Fruit fly (Drosophila melanogaster) whole organism, prepupa: Measurements from ENCODE around the gene CG8630.
A peak's percentile ranks its signal among the peaks of the same experiment; 100 is the strongest.

Experiments
- CG10669 ChIP-seq: fragments of 200-800 bp; sonication (Bioruptor generic); optimal IDR thresholded peaks from 3 replicates; lab custom pipeline; 2018; ENCODE audit warnings: missing biosample characterization, mild to moderate bottlenecking, missing genetic modification characterization, moderate library complexity
- CG11294 ChIP-seq: fragments of 200-800 bp; sonication (Bioruptor generic); IDR thresholded peaks from 2 replicates; pipeline ENCODE4 v1.3.6; 2022; ENCODE audit warnings: missing biosample characterization, missing genetic modification characterization
- CG11762 ChIP-seq: fragments of 200-800 bp; sonication (Bioruptor generic); optimal IDR thresholded peaks from 3 replicates; lab custom pipeline; 2016; ENCODE audit warnings: missing biosample characterization, missing genetic modification characterization; ENCODE audit not compliant: insufficient read depth
- CG15336 ChIP-seq: fragments of 200-800 bp; sonication (Bioruptor generic); IDR thresholded peaks from 2 replicates; pipeline ENCODE4 v1.3.6; 2022; ENCODE audit warnings: missing biosample characterization, missing genetic modification characterization
- CG16779 ChIP-seq: fragments of 200-800 bp; sonication (Bioruptor generic); optimal IDR thresholded peaks from 3 replicates; lab custom pipeline; 2017; ENCODE audit warnings: missing biosample characterization, mild to moderate bottlenecking, missing genetic modification characterization
- CG31627 ChIP-seq: fragments of 200-800 bp; sonication (Bioruptor generic); optimal IDR thresholded peaks from 3 replicates; lab custom pipeline; 2016; ENCODE audit warnings: missing biosample characterization, missing genetic modification characterization
- CG34406 ChIP-seq: fragments of 200-800 bp; sonication (Bioruptor generic); optimal IDR thresholded peaks from 3 replicates; lab custom pipeline; 2016; ENCODE audit warnings: missing biosample characterization, missing genetic modification characterization
- CG3919 ChIP-seq: fragments of 200-800 bp; sonication (Bioruptor generic); optimal IDR thresholded peaks from 3 replicates; lab custom pipeline; 2016; ENCODE audit warnings: missing biosample characterization, missing genetic modification characterization
- CG6808 ChIP-seq: fragments of 200-800 bp; sonication (Bioruptor generic); optimal IDR thresholded peaks from 3 replicates; lab custom pipeline; 2017; ENCODE audit warnings: missing biosample characterization, missing genetic modification characterization, mild to moderate bottlenecking, moderate library complexity, missing genetic modification reagents
- CG6854 ChIP-seq: fragments of 200-800 bp; sonication (Bioruptor generic); optimal IDR thresholded peaks from 2 replicates; lab custom pipeline; 2017; ENCODE audit warnings: missing biosample characterization, mild to moderate bottlenecking, missing genetic modification characterization
- CG8119 ChIP-seq: fragments of 200-800 bp; sonication (Bioruptor generic); IDR thresholded peaks from 3 replicates; pipeline ENCODE4 v1.3.6; 2022; ENCODE audit warnings: missing biosample characterization, missing genetic modification characterization
- CG8319 ChIP-seq: fragments of 200-800 bp; sonication (Bioruptor generic); optimal IDR thresholded peaks from 3 replicates; lab custom pipeline; 2016; ENCODE audit warnings: missing biosample characterization, missing genetic modification characterization
- CG8632 ChIP-seq: fragments of 200-800 bp; sonication (Bioruptor generic); optimal IDR thresholded peaks from 3 replicates; lab custom pipeline; 2016; ENCODE audit warnings: missing biosample characterization, missing genetic modification characterization
- CG9139 ChIP-seq: fragments of 200-800 bp; sonication (Bioruptor generic); optimal IDR thresholded peaks from 3 replicates; lab custom pipeline; 2017; ENCODE audit warnings: missing biosample characterization, mild to moderate bottlenecking, missing genetic modification characterization
- Eip75B ChIP-seq: fragments of 200-800 bp; sonication (Bioruptor generic); optimal IDR thresholded peaks from 3 replicates; lab custom pipeline; 2016; ENCODE audit warnings: missing biosample characterization, missing genetic modification characterization
- Eip78C ChIP-seq: fragments of 200-800 bp; sonication (Bioruptor generic); peaks from one replicate; lab custom pipeline; 2016; ENCODE audit warnings: missing biosample characterization, missing genetic modification characterization
- Ets96B ChIP-seq: fragments of 200-800 bp; optimal IDR thresholded peaks from 2 replicates; lab custom pipeline; 2019; ENCODE audit warnings: missing biosample characterization, mild to moderate bottlenecking, missing genetic modification characterization, moderate library complexity
- Hr38 ChIP-seq: sonication (Bioruptor generic); optimal IDR thresholded peaks from 2 replicates; lab custom pipeline; 2016; ENCODE audit warnings: missing biosample characterization, missing genetic modification characterization
- Hr4 ChIP-seq: fragments of 200-800 bp; sonication (Bioruptor generic); optimal IDR thresholded peaks from 3 replicates; lab custom pipeline; 2016; ENCODE audit warnings: missing biosample characterization, missing genetic modification characterization
- OdsH ChIP-seq: fragments of 200-800 bp; sonication (Bioruptor generic); optimal IDR thresholded peaks from 3 replicates; lab custom pipeline; 2016; ENCODE audit warnings: missing biosample characterization, missing genetic modification characterization
- Smox ChIP-seq: fragments of 200-800 bp; sonication (Bioruptor generic); optimal IDR thresholded peaks from 3 replicates; lab custom pipeline; 2016; ENCODE audit warnings: missing biosample characterization, missing genetic modification characterization
- Sox102F ChIP-seq: fragments of 200-800 bp; sonication (Bioruptor generic); optimal IDR thresholded peaks from 2 replicates; lab custom pipeline; 2016; ENCODE audit warnings: missing biosample characterization, mild to moderate bottlenecking, missing genetic modification characterization
- Sox15 ChIP-seq: fragments of 200-800 bp; sonication (Bioruptor generic); optimal IDR thresholded peaks from 3 replicates; lab custom pipeline; 2016; ENCODE audit warnings: missing biosample characterization, missing genetic modification characterization
- achi ChIP-seq: fragments of 200-800 bp; sonication (Bioruptor generic); optimal IDR thresholded peaks from 3 replicates; lab custom pipeline; 2016; ENCODE audit warnings: missing biosample characterization, missing genetic modification characterization
- acj6 ChIP-seq: fragments of 200-800 bp; sonication (Bioruptor generic); optimal IDR thresholded peaks from 3 replicates; lab custom pipeline; 2016; ENCODE audit warnings: missing biosample characterization, missing genetic modification characterization
- dsx ChIP-seq: fragments of 200-800 bp; optimal IDR thresholded peaks from 3 replicates; lab custom pipeline; 2019; ENCODE audit warnings: missing biosample characterization, mild to moderate bottlenecking, missing genetic modification characterization, moderate library complexity; ENCODE audit not compliant: poor library complexity, severe bottlenecking
- esn ChIP-seq: fragments of 200-800 bp; sonication (Bioruptor generic); optimal IDR thresholded peaks from 2 replicates; lab custom pipeline; 2016; ENCODE audit warnings: missing biosample characterization, mild to moderate bottlenecking, missing genetic modification characterization, moderate library complexity
- fd85E ChIP-seq: fragments of 200-800 bp; sonication (Bioruptor generic); optimal IDR thresholded peaks from 3 replicates; lab custom pipeline; 2016; ENCODE audit warnings: missing biosample characterization, missing genetic modification characterization
- fkh ChIP-seq: fragments of 200-800 bp; sonication (Bioruptor generic); optimal IDR thresholded peaks from 3 replicates; lab custom pipeline; 2017; ENCODE audit warnings: missing biosample characterization, mild to moderate bottlenecking, missing genetic modification characterization, moderate library complexity
- net ChIP-seq: fragments of 200-800 bp; sonication (Bioruptor generic); optimal IDR thresholded peaks from 3 replicates; lab custom pipeline; 2016; ENCODE audit warnings: missing biosample characterization, missing genetic modification characterization
- pdm3 ChIP-seq: fragments of 200-800 bp; sonication (Bioruptor generic); optimal IDR thresholded peaks from 3 replicates; lab custom pipeline; 2016; ENCODE audit warnings: missing biosample characterization, missing genetic modification characterization
- svp ChIP-seq: fragments of 200-800 bp; sonication (Bioruptor generic); peaks from one replicate; lab custom pipeline; 2016; ENCODE audit warnings: missing biosample characterization, missing genetic modification characterization
- topi ChIP-seq: fragments of 200-800 bp; sonication (Bioruptor generic); optimal IDR thresholded peaks from 3 replicates; lab custom pipeline; 2016; ENCODE audit warnings: missing biosample characterization, missing genetic modification characterization
- vri ChIP-seq: fragments of 200-800 bp; sonication (Bioruptor generic); optimal IDR thresholded peaks from 3 replicates; lab custom pipeline; 2016; ENCODE audit warnings: missing biosample characterization, mild to moderate bottlenecking, missing genetic modification characterization

The CG8630 gene

DNA sequence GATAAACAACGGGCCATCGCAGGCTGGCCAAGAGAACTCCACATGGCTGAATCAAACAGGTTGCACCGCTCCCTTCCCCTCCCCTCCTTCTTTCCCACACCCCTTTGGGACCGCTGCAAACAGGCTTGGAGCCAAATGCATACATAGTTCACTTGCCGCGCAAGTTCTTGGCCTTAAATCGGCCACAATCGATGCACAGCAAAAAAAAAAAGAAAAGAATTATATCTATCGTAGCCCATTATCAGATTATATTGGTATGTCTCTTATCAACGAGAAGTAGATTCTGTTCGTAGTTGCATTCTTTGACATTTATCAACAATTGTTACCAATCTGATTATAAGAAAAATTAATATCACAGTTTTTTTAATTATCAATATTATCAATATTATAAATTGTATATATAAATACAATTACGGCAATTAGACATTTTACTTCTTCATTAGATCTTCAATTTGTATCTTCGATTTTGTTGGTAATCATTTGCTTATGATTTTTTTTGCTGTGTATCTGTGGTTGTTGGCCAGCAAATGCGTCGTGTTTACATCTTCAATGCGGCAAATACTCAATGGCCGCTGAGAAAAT is 25.9 kb downstream of the CG8630 start (continued):
- TF ChIP-seq CG16779 (tag; lab: Kevin White, UChicago), result peak; percentile 79
- TF ChIP-seq CG6854 (GFP tag; lab: Kevin White, UChicago), result peak; percentile 79
- peak; percentile 79 for TF ChIP-seq CG15336 (GFP tag; lab: Robert Waterston, UW)
- peak; percentile 63 for TF ChIP-seq Smox (GFP tag; lab: Kevin White, UChicago)
- TF ChIP-seq Sox102F (GFP tag; lab: Kevin White, UChicago), result peak; percentile 63
- TF ChIP-seq Eip75B (GFP tag; lab: Kevin White, UChicago), result peak; percentile 51
- peak; percentile 68 for TF ChIP-seq CG10669 (GFP tag; lab: Kevin White, UChicago)
- TF ChIP-seq CG11762, result peak; percentile 82
- TF ChIP-seq pdm3 (GFP tag; lab: Kevin White, UChicago), result peak; percentile 58
- peak; percentile 82 for TF ChIP-seq CG3919 (GFP tag; lab: Kevin White, UChicago)
- TF ChIP-seq Hr4 (GFP tag; lab: Kevin White, UChicago), result peak; percentile 45
- peak; percentile 25 for TF ChIP-seq vri (GFP tag; lab: Kevin White, UChicago)
- TF ChIP-seq svp (GFP tag; lab: Kevin White, UChicago), result peak; percentile 88
- TF ChIP-seq Hr38 (GFP tag; lab: Kevin White, UChicago), result no peak
- TF ChIP-seq CG6808 (GFP tag; lab: Kevin White, UChicago), result peak; percentile 83
- no peak for TF ChIP-seq fkh
- peak; percentile 75 for TF ChIP-seq topi (GFP tag; lab: Kevin White, UChicago)
- TF ChIP-seq esn, result peak; percentile 88
- TF ChIP-seq CG11294, result peak; percentile 26; the same call in 1 of the 2 replicates
- peak; percentile 61 for TF ChIP-seq Sox15 (GFP tag; lab: Kevin White, UChicago)
- peak; percentile 70 for TF ChIP-seq CG8319
- TF ChIP-seq CG8632, result peak; percentile 89
- peak; percentile 15 for TF ChIP-seq fd85E (GFP tag; lab: Kevin White, UChicago)
- TF ChIP-seq acj6 (GFP tag; lab: Kevin White, UChicago), result peak; percentile 85
- TF ChIP-seq achi (GFP tag; lab: Kevin White, UChicago), result peak; percentile 90
- peak; percentile 91 for TF ChIP-seq CG34406 (GFP tag; lab: Kevin White, UChicago)
- peak; percentile 79 for TF ChIP-seq dsx (GFP tag; lab: Kevin White, UChicago)
- peak; percentile 87 for TF ChIP-seq OdsH
- peak; percentile 84 for TF ChIP-seq CG8119 (GFP tag; lab: Robert Waterston, UW)
- TF ChIP-seq CG31627 (GFP tag; lab: Kevin White, UChicago), result peak; percentile 62

DNA sequence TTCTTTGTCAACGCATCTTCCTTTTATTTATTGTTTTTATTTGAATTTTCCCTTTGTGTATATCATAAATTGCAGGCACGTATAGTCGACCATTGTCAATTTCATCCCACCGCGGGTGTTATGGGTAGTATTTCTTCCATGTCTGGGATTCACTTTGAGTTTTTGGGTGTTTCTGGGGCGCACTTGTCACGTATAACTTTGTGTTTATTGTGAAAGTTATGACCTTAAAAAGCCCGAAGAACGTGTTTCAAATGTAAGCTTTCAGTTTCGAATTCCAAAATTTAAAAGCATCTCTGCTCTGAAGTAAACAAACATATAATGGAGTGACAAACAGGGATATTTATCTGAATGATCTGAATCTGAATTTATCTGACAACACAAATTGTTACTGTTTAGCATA is 27.1 kb downstream of the CG8630 start:
- TF ChIP-seq Eip78C (GFP tag; lab: Kevin White, UChicago), result peak; percentile 27
- no peak for TF ChIP-seq vri (GFP tag; lab: Kevin White, UChicago)
- no peak for TF ChIP-seq CG6854 (GFP tag; lab: Kevin White, UChicago)
- no peak for TF ChIP-seq CG31627 (GFP tag; lab: Kevin White, UChicago)
- TF ChIP-seq, all 60 proteins: peak for 1

DNA sequence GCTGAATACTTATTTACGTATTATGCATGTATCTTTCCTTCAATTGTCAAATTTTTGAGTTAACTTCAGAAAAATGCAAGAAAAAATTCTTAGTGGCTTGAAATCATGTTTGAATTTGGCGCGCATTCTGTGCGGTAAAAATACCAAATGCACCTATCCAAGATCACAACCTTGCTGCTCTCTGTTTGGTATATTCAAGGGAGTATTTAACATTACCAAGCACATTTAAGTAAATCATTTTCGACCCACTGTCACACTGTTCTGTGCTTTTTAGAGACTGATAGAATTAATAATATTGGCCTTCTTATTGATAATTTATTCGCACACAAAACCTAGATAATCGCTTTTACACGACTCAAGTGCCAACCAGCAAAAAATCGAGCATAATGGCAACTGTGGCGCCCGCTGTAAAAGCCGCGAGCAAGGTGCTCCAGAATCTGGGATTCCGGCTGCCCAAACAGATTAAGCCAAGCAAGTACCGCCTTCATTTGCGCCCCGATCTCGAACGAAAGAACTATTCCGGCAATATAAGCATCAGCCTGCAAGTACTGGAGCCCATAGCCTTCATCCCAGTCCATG is 29.7 kb downstream of the CG8630 start:
- TF ChIP-seq Sox102F (GFP tag; lab: Kevin White, UChicago), result no peak
- peak; percentile 78 for TF ChIP-seq svp (GFP tag; lab: Kevin White, UChicago)
- peak; percentile 17 for TF ChIP-seq Eip78C (GFP tag; lab: Kevin White, UChicago)
- TF ChIP-seq CG9139 (GFP tag; lab: Kevin White, UChicago), result no peak
- TF ChIP-seq acj6 (GFP tag; lab: Kevin White, UChicago), result no peak
- no peak for TF ChIP-seq net

dm6 chr3R:13313088-13313487 is 33.6 kb downstream of the CG8630 start, which contains the start of gene CG44142:
TSS of gene CG44142 (minus strand) at chr3R:13313188.
- no peak for TF ChIP-seq Ets96B (tag; lab: Kevin White, UChicago)
